Worm (Caenorhabditis elegans): ENCODE data around the gene C10E2.2.

C10E2.2 gene

DNA sequence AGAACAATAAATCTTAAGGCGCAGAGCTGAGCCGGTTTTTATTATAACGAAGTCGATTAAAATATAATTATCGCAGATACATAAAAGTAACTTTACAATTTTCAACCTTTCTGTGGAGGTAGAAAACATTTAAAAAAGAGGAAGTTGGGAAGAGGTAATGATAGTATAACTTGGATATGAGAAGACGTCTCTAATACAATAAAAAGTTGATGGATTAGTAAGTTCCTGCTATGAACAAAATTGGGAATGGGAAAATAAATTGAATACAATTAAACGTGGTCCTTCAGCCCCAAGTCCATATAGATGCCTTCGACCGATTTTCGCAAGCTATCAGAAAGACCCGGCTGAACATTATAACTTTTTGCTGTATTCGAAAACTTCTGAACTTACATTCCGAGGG is 39.4 kb upstream of the C10E2.2 start:
- TF ChIP-seq ztf-26 (tag; optimal IDR thresholded peaks at IDR 0.05) (no peak), ekl-4 (GFP tag; IDR thresholded peaks at IDR 0.05) (no peak), F23B12.7 (tag; optimal IDR thresholded peaks at IDR 0.05; ENCODE audit: insufficient read depth) (no peak), B0019.2 (GFP tag; conservative IDR thresholded peaks at IDR 0.05) (no peak), zfh-2 (GFP tag; conservative IDR thresholded peaks at IDR 0.05) (no peak), Y67H2A.10 (GFP tag; conservative IDR thresholded peaks at IDR 0.05) (no peak)

DNA sequence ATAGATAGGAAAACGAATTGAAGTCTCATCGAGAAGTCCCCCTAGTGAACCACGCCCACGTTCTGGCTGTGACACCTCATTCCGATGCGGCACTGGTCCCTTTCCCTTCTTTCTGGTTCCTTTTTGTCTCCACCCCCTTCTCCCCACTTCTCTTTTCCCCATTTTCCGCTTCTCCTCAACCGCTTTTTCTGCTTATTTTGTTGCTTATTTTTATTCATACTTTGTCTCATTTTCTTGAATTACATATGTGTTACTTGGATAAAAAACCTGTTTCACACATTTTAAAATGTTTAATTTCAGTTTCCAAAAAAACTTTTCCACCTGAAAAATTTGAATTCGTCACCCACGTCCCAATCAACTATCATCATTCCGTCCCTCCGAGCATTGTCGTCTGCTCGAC is 33.7 kb upstream of the C10E2.2 start, which contains the start of gene lgc-53:
Gene lgc-53, plus strand, starts transcription at position 301 of the 400 bp plus-strand sequence.
- TF ChIP-seq sptf-2 (GFP tag; optimal IDR thresholded peaks at IDR 0.05) = no peak
- no peak for TF ChIP-seq F22D6.2 (tag; optimal IDR thresholded peaks at IDR 0.05)
- TF ChIP-seq somi-1 (GFP tag; optimal IDR thresholded peaks at IDR 0.05) = no peak
- TF ChIP-seq nhr-80 (tag; optimal IDR thresholded peaks at IDR 0.05) = no peak
- TF ChIP-seq F39B2.1 (GFP tag; IDR thresholded peaks at IDR 0.05) = no peak
- TF ChIP-seq attf-6 (GFP tag; IDR thresholded peaks at IDR 0.05) = no peak
- TF ChIP-seq rcor-1 (GFP tag; IDR thresholded peaks at IDR 0.05) = no peak
- no peak for TF ChIP-seq lin-40 (tag; optimal IDR thresholded peaks at IDR 0.05)

DNA sequence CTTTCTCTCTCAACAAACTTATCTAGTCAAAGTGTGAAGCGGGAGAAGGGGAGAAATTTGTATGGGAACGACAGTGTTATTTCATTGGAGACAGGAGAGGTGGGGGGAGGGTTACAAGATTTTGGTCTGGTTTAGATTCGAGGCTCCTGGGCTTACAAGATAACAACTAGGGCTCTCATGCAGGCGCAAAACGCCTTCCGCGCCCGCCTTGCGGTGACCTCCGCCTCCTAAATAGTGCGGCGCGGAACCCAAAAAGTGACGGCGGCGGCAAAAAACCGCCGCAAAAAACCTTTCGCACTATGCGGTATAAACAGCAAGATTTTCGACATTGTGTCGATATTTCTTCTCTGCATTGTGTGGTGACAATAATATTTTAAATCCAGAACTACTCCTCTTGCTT is 29.1 kb upstream of the C10E2.2 start:
- TF ChIP-seq B0035.1 (tag; optimal IDR thresholded peaks at IDR 0.05) = no peak
- peak; percentile 62 for TF ChIP-seq zfh-2 (GFP tag; conservative IDR thresholded peaks at IDR 0.05)

DNA sequence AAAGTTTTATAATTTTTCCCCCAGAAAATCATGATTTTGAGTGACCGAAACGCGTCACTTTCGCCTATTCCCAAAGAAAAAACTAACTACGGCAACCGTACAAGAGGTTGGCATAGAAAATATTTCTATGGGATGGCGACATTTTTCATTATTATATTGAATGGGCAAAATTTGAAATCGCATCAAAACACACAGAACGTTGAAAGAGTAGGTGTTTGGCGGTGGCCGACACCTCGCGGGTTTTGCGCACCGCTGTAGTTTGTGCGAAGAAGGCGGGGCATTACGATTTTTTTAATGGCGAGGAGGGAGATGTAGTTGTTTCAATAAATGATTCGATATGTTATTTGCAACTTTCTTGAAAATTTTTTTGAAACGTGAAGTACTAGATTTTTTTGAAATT is 23.1 kb upstream of the C10E2.2 start:
- TF ChIP-seq snpc-4 (GFP tag; optimal IDR thresholded peaks at IDR 0.05) = peak; percentile 96
- peak; percentile 81 to 96 (median 94) for TF ChIP-seq snpc-4 (tag; optimal IDR thresholded peaks at IDR 0.05)
- TF ChIP-seq D2030.7 (GFP tag; IDR thresholded peaks at IDR 0.05) = peak; percentile 67
- 0 out of 2 replicates have a peak, but pooled peaks have one; percentile 31 for TF ChIP-seq rcor-1 (GFP tag; IDR thresholded peaks at IDR 0.05)
- no peak for TF ChIP-seq bed-1 (GFP tag; IDR thresholded peaks at IDR 0.05)
- TF ChIP-seq rpc-1 (optimal IDR thresholded peaks at IDR 0.05) = no peak
- peak; percentile 7 for TF ChIP-seq rpc-1 (tag; optimal IDR thresholded peaks at IDR 0.05)
- no peak for TF ChIP-seq pha-4 (tag; optimal IDR thresholded peaks at IDR 0.05)
- TF ChIP-seq aptf-2 (GFP tag; conservative IDR thresholded peaks at IDR 0.05) = 0 out of 2 replicates have a peak, but pooled peaks have one; percentile 39
- no peak for TF ChIP-seq fkh-3 (tag; optimal IDR thresholded peaks at IDR 0.05)
- TF ChIP-seq Y53G8AR.9 (GFP tag; conservative IDR thresholded peaks at IDR 0.05) = 0 out of 2 replicates have a peak, but pooled peaks have one; percentile 55
- TF ChIP-seq hmg-1.2 (GFP tag; IDR thresholded peaks at IDR 0.05) = peak; percentile 38; the same call in 1 of the 2 replicates
- peak; percentile 95 for TF ChIP-seq snpc-1.1 (tag; optimal IDR thresholded peaks at IDR 0.05; ENCODE audit: insufficient read depth)
- TF ChIP-seq hrde-1 (tag; optimal IDR thresholded peaks at IDR 0.05; ENCODE audit: borderline replicate concordance) = peak; percentile 29
- no peak for TF ChIP-seq akir-1 (GFP tag; optimal IDR thresholded peaks at IDR 0.05)
- no peak for TF ChIP-seq T07F8.4 (tag; optimal IDR thresholded peaks at IDR 0.05)
- TF ChIP-seq ztf-26 (tag; optimal IDR thresholded peaks at IDR 0.05) = no peak
- TF ChIP-seq F39B2.1 (GFP tag; IDR thresholded peaks at IDR 0.05) = no peak
- peak; percentile 90 for TF ChIP-seq snpc-1.3 (tag; optimal IDR thresholded peaks at IDR 0.05; ENCODE audit: insufficient read depth)
- TF ChIP-seq tbp1 (GFP tag; optimal IDR thresholded peaks at IDR 0.05) = peak; percentile 41
- peak; percentile 93 for TF ChIP-seq snpc-3.4 (tag; optimal IDR thresholded peaks at IDR 0.05)
- no peak for TF ChIP-seq F10E7.11 (tag; optimal IDR thresholded peaks at IDR 0.05)
- peak; percentile 69 for TF ChIP-seq him-1 (tag; optimal IDR thresholded peaks at IDR 0.05)

Data from whole organism, young adult.